Worm (Caenorhabditis elegans) whole organism, L1 larva: ENCODE measurements around the gene rgs-5.

Experiments
- C34B4.2 ChIP-seq: sonication (generic microtip); optimal IDR thresholded peaks from 2 replicates; lab custom pipeline; 2017; ENCODE audit warnings: mild to moderate bottlenecking, missing genetic modification characterization, missing compliant biosample characterization
- ama-1 ChIP-seq: fragments of 150-350 bp; optimal IDR thresholded peaks from 2 replicates; lab custom pipeline; 2014
- blmp-1 ChIP-seq: fragments of 150-350 bp; optimal IDR thresholded peaks from 2 replicates; lab custom pipeline; 2014; ENCODE audit warnings: missing biosample characterization, missing genetic modification characterization
- fkh-10 ChIP-seq: sonication (generic microtip); optimal IDR thresholded peaks from 2 replicates; lab custom pipeline; 2017; ENCODE audit warnings: missing biosample characterization, missing genetic modification reagents, missing genetic modification characterization
- jun-1 ChIP-seq: fragments of 150-350 bp; optimal IDR thresholded peaks from 2 replicates; lab custom pipeline; 2014; ENCODE audit warnings: missing biosample characterization, missing genetic modification reagents, missing genetic modification characterization
- lin-13 ChIP-seq: fragments of 150-350 bp; optimal IDR thresholded peaks from 2 replicates; lab custom pipeline; 2014; ENCODE audit warnings: missing biosample characterization, missing genetic modification reagents, missing genetic modification characterization
- nhr-71 ChIP-seq: sonication (generic microtip); optimal IDR thresholded peaks from 2 replicates; lab custom pipeline; 2016; ENCODE audit warnings: mild to moderate bottlenecking, missing genetic modification characterization, moderate library complexity, missing compliant biosample characterization
- nhr-76 ChIP-seq: sonication (generic microtip); optimal IDR thresholded peaks from 2 replicates; lab custom pipeline; 2017; ENCODE audit warnings: missing biosample characterization, missing genetic modification characterization
- rnt-1 ChIP-seq: sonication (generic microtip); optimal IDR thresholded peaks from 2 replicates; lab custom pipeline; 2016; ENCODE audit warnings: mild to moderate bottlenecking, missing genetic modification characterization, moderate library complexity, missing compliant biosample characterization
- ztf-4 ChIP-seq: fragments of 150-350 bp; optimal IDR thresholded peaks from 2 replicates; lab custom pipeline; 2014; ENCODE audit warnings: missing biosample characterization, missing genetic modification characterization

ce11 chrIII:5721488-5721887 lies 23.1 kb downstream of the rgs-5 start:
- TF ChIP-seq blmp-1 (peak; percentile 21), rnt-1 (tag; lab: Kevin White, UChicago) (no peak), nhr-76 (tag; lab: Kevin White, UChicago) (no peak), ama-1 (lab: Kevin White, UChicago) (no peak), jun-1 (tag; lab: Kevin White, UChicago) (no peak), fkh-10 (GFP tag; lab: Kevin White, UChicago) (no peak), C34B4.2 (tag; lab: Kevin White, UChicago) (no peak), lin-13 (GFP tag; lab: Kevin White, UChicago) (no peak), ztf-4 (no peak), nhr-71 (no peak)
